Worm (Caenorhabditis elegans) whole organism, late embryonic: ENCODE data around the gene nstp-6.

Source experiments
- ceh-30 ChIP-seq: fragments of 150-350 bp; optimal IDR thresholded peaks from 2 replicates; lab custom pipeline; 2014; ENCODE audit warnings: missing biosample characterization, missing genetic modification characterization
- dve-1 ChIP-seq: sonication (generic microtip); optimal IDR thresholded peaks from 2 replicates; lab custom pipeline; 2017; ENCODE audit warnings: antibody characterized with exemption, mild to moderate bottlenecking, missing genetic modification characterization, missing compliant biosample characterization
- gmeb-2 ChIP-seq: sonication (generic microtip); optimal IDR thresholded peaks from 2 replicates; lab custom pipeline; 2016; ENCODE audit warnings: missing genetic modification characterization, inconsistent platforms, missing compliant biosample characterization
- hlh-13 ChIP-seq: fragments of 200-800 bp; sonication (Bioruptor generic); optimal IDR thresholded peaks from 2 replicates; lab custom pipeline; 2018; ENCODE audit warnings: mild to moderate bottlenecking, missing genetic modification characterization, missing compliant biosample characterization
- hlh-6 ChIP-seq: sonication (generic microtip); optimal IDR thresholded peaks from 2 replicates; lab custom pipeline; 2016; ENCODE audit warnings: missing genotype, missing genetic modification characterization, missing compliant biosample characterization
- hlh-8 ChIP-seq: sonication (generic microtip); optimal IDR thresholded peaks from 2 replicates; lab custom pipeline; 2016; ENCODE audit warnings: missing genotype, missing genetic modification characterization, missing compliant biosample characterization
- lim-6 ChIP-seq: sonication (generic microtip); optimal IDR thresholded peaks from 2 replicates; lab custom pipeline; 2016; ENCODE audit warnings: missing genetic modification characterization, missing compliant biosample characterization
- nhr-232 ChIP-seq: sonication (generic microtip); optimal IDR thresholded peaks from 2 replicates; lab custom pipeline; 2016; ENCODE audit warnings: missing genetic modification characterization, missing compliant biosample characterization
- sdc-2 ChIP-seq: sonication (generic microtip); optimal IDR thresholded peaks from 2 replicates; lab custom pipeline; 2016; ENCODE audit warnings: missing genotype, missing genetic modification characterization, missing compliant biosample characterization
- tbx-2 ChIP-seq: sonication (generic microtip); optimal IDR thresholded peaks from 2 replicates; lab custom pipeline; 2016; ENCODE audit warnings: missing genetic modification characterization, missing compliant biosample characterization
- unc-42 ChIP-seq: sonication (generic microtip); optimal IDR thresholded peaks from 2 replicates; lab custom pipeline; 2016; ENCODE audit warnings: missing genotype, missing genetic modification characterization, missing compliant biosample characterization
- unc-55 ChIP-seq: sonication (generic microtip); optimal IDR thresholded peaks from 2 replicates; lab custom pipeline; 2017; ENCODE audit warnings: missing biosample characterization, missing genetic modification reagents, missing genetic modification characterization

DNA sequence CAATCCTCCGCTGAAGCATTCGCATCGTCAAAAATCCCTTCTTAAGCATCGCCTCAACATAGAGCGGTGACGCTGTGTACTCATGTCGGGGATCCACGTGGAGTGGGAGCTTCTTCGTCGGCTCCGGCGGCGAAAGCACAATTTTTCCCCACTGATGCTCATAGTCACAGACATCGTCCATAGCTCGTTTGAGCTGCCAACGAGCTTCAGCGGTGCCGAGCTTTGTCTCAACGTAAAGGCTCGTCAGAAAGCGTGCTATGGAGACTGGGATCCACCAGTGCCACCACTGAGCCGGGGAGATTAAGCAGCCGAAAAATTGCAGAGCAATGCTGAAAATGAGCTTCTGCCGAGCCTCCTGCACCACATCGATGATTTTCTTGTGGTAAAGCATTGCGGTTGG, 43.4 kb upstream of the nstp-6 start:
- TF ChIP-seq hlh-6 (tag; lab: Kevin White, UChicago) (no peak), gmeb-2 (tag; lab: Kevin White, UChicago) (no peak), unc-55 (GFP tag; lab: Kevin White, UChicago) (no peak), hlh-13 (GFP tag; lab: Kevin White, UChicago) (no peak), hlh-8 (tag; lab: Kevin White, UChicago) (no peak), ceh-30 (no peak), lim-6 (tag; lab: Kevin White, UChicago) (no peak), unc-42 (no peak), dve-1 (tag; lab: Kevin White, UChicago) (no peak), sdc-2 (tag; lab: Kevin White, UChicago) (no peak), nhr-232 (no peak), tbx-2 (no peak)
